Worm (Caenorhabditis elegans) whole organism, L4 larva: ENCODE measurements around the gene F08D12.12.
A peak's percentile ranks its signal among the peaks of the same experiment; 100 is the strongest.

ENCODE experiments used
- F26F4.8 ChIP-seq: fragments of 200-800 bp; sonication (Bioruptor generic); conservative IDR thresholded peaks from 2 replicates; pipeline ENCODE4 v1.3.6; 2022; ENCODE audit warnings: missing genetic modification characterization, missing compliant biosample characterization
- T26A8.4 ChIP-seq: fragments of 200-800 bp; sonication (Bioruptor generic); IDR thresholded peaks from 2 replicates; pipeline ENCODE4 v1.3.6; 2022; ENCODE audit warnings: missing genetic modification characterization, missing compliant biosample characterization
- Y48G9A.11 ChIP-seq: fragments of 200-800 bp; sonication (Bioruptor generic); IDR thresholded peaks from 2 replicates; pipeline ENCODE4 v1.3.6; 2022; ENCODE audit warnings: missing genetic modification reagents, missing genetic modification characterization, missing compliant biosample characterization
- Y5F2A.4 ChIP-seq: fragments of 200-800 bp; sonication (Bioruptor generic); optimal IDR thresholded peaks from 2 replicates; lab custom pipeline; 2018; ENCODE audit warnings: mild to moderate bottlenecking, missing genetic modification characterization, missing compliant biosample characterization
- Y75B8A.6 ChIP-seq: fragments of 200-800 bp; sonication (Bioruptor generic); IDR thresholded peaks from 2 replicates; pipeline ENCODE4 v1.3.6; 2022; ENCODE audit warnings: missing genetic modification reagents, missing genetic modification characterization, missing compliant biosample characterization
- ZK546.5 ChIP-seq, 2 experiments: sonication (generic microtip); optimal IDR thresholded peaks; 2 replicates each; lab custom pipeline; 2017; ENCODE audit warnings: missing biosample characterization in 2 of 2, missing genetic modification characterization in 2 of 2
- aha-1 ChIP-seq: fragments of 150-350 bp; peaks from one replicate; lab custom pipeline; 2014; ENCODE audit warnings: missing biosample characterization, missing genetic modification characterization
- ceh-28 ChIP-seq: fragments of 150-350 bp; optimal IDR thresholded peaks from 2 replicates; lab custom pipeline; 2014; ENCODE audit warnings: missing biosample characterization, missing genetic modification reagents, missing genetic modification characterization
- ceh-62 ChIP-seq: sonication (generic microtip); optimal IDR thresholded peaks from 2 replicates; lab custom pipeline; 2017; ENCODE audit warnings: missing biosample characterization, missing genetic modification characterization
- ctbp-1 ChIP-seq: fragments of 200-800 bp; sonication (Bioruptor generic); IDR thresholded peaks from 2 replicates; pipeline ENCODE4 v1.3.6; 2022; ENCODE audit warnings: missing genetic modification reagents, missing genetic modification characterization, missing compliant biosample characterization
- daf-8 ChIP-seq: fragments of 200-800 bp; sonication (Bioruptor generic); IDR thresholded peaks from 2 replicates; pipeline ENCODE4 v1.3.6; 2022; ENCODE audit warnings: missing genetic modification characterization, missing compliant biosample characterization
- egl-43 ChIP-seq: fragments of 200-800 bp; sonication (Bioruptor generic); IDR thresholded peaks from 2 replicates; pipeline ENCODE4 v1.3.6; 2022; ENCODE audit warnings: missing genetic modification reagents, missing genetic modification characterization, missing compliant biosample characterization
- hlh-11 ChIP-seq: fragments of 200-800 bp; sonication (Bioruptor generic); optimal IDR thresholded peaks from 2 replicates; lab custom pipeline; 2018; ENCODE audit warnings: mild to moderate bottlenecking, missing genetic modification characterization, missing compliant biosample characterization
- hmg-1.1 ChIP-seq: fragments of 200-800 bp; sonication (Bioruptor generic); IDR thresholded peaks from 2 replicates; pipeline ENCODE4 v1.3.6; 2022; ENCODE audit warnings: missing genetic modification reagents, missing genetic modification characterization, missing compliant biosample characterization
- lim-7 ChIP-seq: fragments of 200-800 bp; sonication (Bioruptor generic); IDR thresholded peaks from 2 replicates; pipeline ENCODE4 v1.3.6; 2022; ENCODE audit warnings: missing genetic modification characterization, missing compliant biosample characterization
- lir-3 ChIP-seq: sonication (generic microtip); optimal IDR thresholded peaks from 2 replicates; lab custom pipeline; 2016; ENCODE audit warnings: mild to moderate bottlenecking, missing genetic modification characterization, missing compliant biosample characterization
- mdl-1 ChIP-seq, 2 experiments: fragments of 150-350 bp in 1 of 2; sonication (generic microtip) in 1 of 2; optimal IDR thresholded peaks; 2 replicates each; lab custom pipeline; 2014 to 2017; ENCODE audit warnings: missing biosample characterization in 2 of 2, missing genetic modification characterization in 2 of 2
- mep-1 ChIP-seq: fragments of 150-350 bp; sonication (generic microtip); optimal IDR thresholded peaks from 3 replicates; lab custom pipeline; 2014; ENCODE audit warnings: missing biosample characterization, missing genetic modification characterization
- mxl-3 ChIP-seq: fragments of 200-800 bp; sonication (Bioruptor generic); optimal IDR thresholded peaks from 2 replicates; lab custom pipeline; 2018; ENCODE audit warnings: mild to moderate bottlenecking, missing genetic modification characterization, missing compliant biosample characterization
- nhr-11 ChIP-seq: fragments of 150-350 bp; optimal IDR thresholded peaks from 2 replicates; lab custom pipeline; 2014; ENCODE audit warnings: missing biosample characterization, missing genetic modification characterization
- nhr-28 ChIP-seq: fragments of 150-350 bp; optimal IDR thresholded peaks from 2 replicates; lab custom pipeline; 2014; ENCODE audit warnings: missing biosample characterization, missing genetic modification characterization
- nhr-41 ChIP-seq: fragments of 200-800 bp; sonication (Bioruptor generic); IDR thresholded peaks from 2 replicates; pipeline ENCODE4 v1.3.6; 2022; ENCODE audit warnings: missing genetic modification reagents, missing genetic modification characterization, missing compliant biosample characterization
- nhr-42 ChIP-seq: fragments of 200-800 bp; sonication (Bioruptor generic); IDR thresholded peaks from 2 replicates; pipeline ENCODE4 v1.3.6; 2022; ENCODE audit warnings: missing genetic modification characterization, missing compliant biosample characterization
- nhr-48 ChIP-seq: sonication (generic microtip); optimal IDR thresholded peaks from 2 replicates; lab custom pipeline; 2016; ENCODE audit warnings: mild to moderate bottlenecking, missing genetic modification characterization, missing compliant biosample characterization
- nhr-6 ChIP-seq: fragments of 150-350 bp; optimal IDR thresholded peaks from 2 replicates; lab custom pipeline; 2014; ENCODE audit warnings: missing biosample characterization, missing genetic modification characterization
- php-3 ChIP-seq: fragments of 200-800 bp; sonication (Bioruptor generic); IDR thresholded peaks from 2 replicates; pipeline ENCODE4 v1.3.6; 2022; ENCODE audit warnings: missing genetic modification reagents, missing genetic modification characterization, missing compliant biosample characterization
- sdz-12 ChIP-seq: fragments of 200-800 bp; sonication (Bioruptor generic); optimal IDR thresholded peaks from 2 replicates; lab custom pipeline; 2018; ENCODE audit warnings: mild to moderate bottlenecking, missing genetic modification characterization, missing compliant biosample characterization
- set-16 ChIP-seq: fragments of 200-800 bp; sonication (Bioruptor generic); IDR thresholded peaks from 2 replicates; pipeline ENCODE4 v1.3.6; 2022; ENCODE audit warnings: missing genetic modification reagents, missing genetic modification characterization, missing compliant biosample characterization
- spr-1 ChIP-seq: sonication (generic microtip); optimal IDR thresholded peaks from 2 replicates; lab custom pipeline; 2016; ENCODE audit warnings: mild to moderate bottlenecking, missing genetic modification characterization, missing compliant biosample characterization
- unc-130 ChIP-seq: sonication (generic microtip); optimal IDR thresholded peaks from 2 replicates; lab custom pipeline; 2016; ENCODE audit warnings: missing genetic modification reagents, missing genetic modification characterization, missing compliant biosample characterization
- unc-62 ChIP-seq, 3 experiments: fragments of 150-350 bp in 1 of 3; sonication (generic microtip); optimal IDR thresholded peaks in 2 of 3; peaks in 1 of 3; 1 replicate in 1 of 3; 2 replicates in 2 of 3; lab custom pipeline; 2014 to 2017; ENCODE audit warnings: missing biosample characterization in 3 of 3, missing genetic modification characterization in 3 of 3, missing genetic modification reagents in 3 of 3, missing genotype in 1 of 3
- ztf-11 ChIP-seq: fragments of 150-350 bp; optimal IDR thresholded peaks from 2 replicates; lab custom pipeline; 2014; ENCODE audit warnings: missing biosample characterization, missing genetic modification characterization

The F08D12.12 gene

ce11 chrII:2800550-2801233, 13.8 kb upstream of the F08D12.12 start, which contains the start of gene nhr-119 (continued):
- peak; percentile 93 for TF ChIP-seq hlh-11 (tag; lab: Kevin White, UChicago)
- no peak for TF ChIP-seq ceh-62 (tag; lab: Kevin White, UChicago)
- peak; percentile 59 for TF ChIP-seq mep-1 (tag; lab: Kevin White, UChicago)
- TF ChIP-seq nhr-48 (tag; lab: Kevin White, UChicago) = peak; percentile 93
- peak; percentile 89 for TF ChIP-seq mxl-3 (GFP tag; lab: Kevin White, UChicago)
- peak in 1 of 2 experiments; percentile 68 for TF ChIP-seq unc-62 (GFP tag; optimal IDR thresholded peaks at IDR 0.05 in 1 of 2; lab: Kevin White, UChicago)
- no peak for TF ChIP-seq unc-62 (tag; optimal IDR thresholded peaks at IDR 0.05; lab: Kevin White, UChicago)
- TF ChIP-seq hmg-1.1 (GFP tag; lab: Robert Waterston, UW) = peak; percentile 59
- TF ChIP-seq Y75B8A.6 (GFP tag; lab: Robert Waterston, UW) = no peak
- no peak for TF ChIP-seq nhr-41 (GFP tag; lab: Robert Waterston, UW)
- peak; percentile 66 for TF ChIP-seq php-3 (GFP tag; lab: Robert Waterston, UW)
- no peak for TF ChIP-seq daf-8 (GFP tag; lab: Robert Waterston, UW)
- TF ChIP-seq ZK546.5 (tag; optimal IDR thresholded peaks at IDR 0.05; lab: Kevin White, UChicago) = no peak
- TF ChIP-seq nhr-28 (tag; lab: Kevin White, UChicago) = peak; percentile 91
- no peak for TF ChIP-seq egl-43
- no peak for TF ChIP-seq unc-130 (GFP tag; lab: Kevin White, UChicago)
- TF ChIP-seq ztf-11 = no peak
- no peak for TF ChIP-seq sdz-12 (GFP tag; lab: Kevin White, UChicago)
- TF ChIP-seq nhr-42 (GFP tag; lab: Robert Waterston, UW) = no peak
- TF ChIP-seq Y48G9A.11 (GFP tag; lab: Robert Waterston, UW) = no peak
- TF ChIP-seq spr-1 (tag; lab: Kevin White, UChicago) = peak; percentile 56
- no peak for TF ChIP-seq F26F4.8 (GFP tag; lab: Robert Waterston, UW)

- TF ChIP-seq lir-3 (tag; lab: Kevin White, UChicago) (no peak), aha-1 (peak; percentile 79)
Observed at ce11 chrII:2797951-2798350, 11.1 kb upstream of the F08D12.12 start.

DNA sequence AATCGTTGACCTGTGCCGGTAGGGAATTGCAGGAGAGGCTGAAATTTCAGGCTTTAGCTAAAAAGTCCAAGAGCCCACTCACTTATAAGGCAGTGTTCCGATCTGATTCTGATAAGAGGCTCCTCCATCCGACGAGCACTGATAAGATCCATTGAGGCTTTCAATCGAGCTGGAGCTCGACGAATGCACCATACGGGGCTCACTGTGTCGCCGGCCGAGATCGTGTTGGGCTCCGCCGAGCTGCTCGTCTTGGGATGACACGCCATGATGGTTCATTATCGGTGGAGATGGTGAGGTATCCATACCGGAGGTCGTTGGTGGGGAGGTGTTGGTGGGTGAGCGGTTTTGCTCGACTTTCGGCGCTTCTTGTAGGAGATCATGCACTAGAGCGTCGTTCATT, 9.6 kb upstream of the F08D12.12 start:
- no peak for TF ChIP-seq nhr-11 (tag; lab: Kevin White, UChicago)
- TF ChIP-seq set-16 (GFP tag; lab: Robert Waterston, UW) = peak; percentile 48; the same call in 1 of the 2 replicates

- peak; percentile 75 for TF ChIP-seq ceh-28 (tag; lab: Kevin White, UChicago)
- peak in 1 of 2 experiments; percentile 51 for TF ChIP-seq unc-62 (GFP tag; optimal IDR thresholded peaks at IDR 0.05 in 1 of 2; lab: Kevin White, UChicago)
- TF ChIP-seq unc-62 (tag; optimal IDR thresholded peaks at IDR 0.05; lab: Kevin White, UChicago) = no peak
- TF ChIP-seq ctbp-1 (GFP tag; lab: Robert Waterston, UW) = no peak
- TF ChIP-seq, all 104 proteins: peak for 2
Observed at ce11 chrII:2795413-2795812, 8.5 kb upstream of the F08D12.12 start.

ce11 chrII:2791693-2792092, 4.8 kb upstream of the F08D12.12 start:
- peak; percentile 56 for TF ChIP-seq set-16 (GFP tag; lab: Robert Waterston, UW)
- TF ChIP-seq lim-7 (GFP tag; lab: Robert Waterston, UW) = no peak

ce11 chrII:2787849-2788248, 968 bp upstream of the F08D12.12 start:
- TF ChIP-seq T26A8.4 (GFP tag; lab: Robert Waterston, UW) (no peak), unc-130 (GFP tag; lab: Kevin White, UChicago) (no peak), unc-62 (GFP tag; optimal IDR thresholded peaks at IDR 0.05 in 1 of 2; lab: Kevin White, UChicago) (peak in 1 of 2 experiments; percentile 81), unc-62 (tag; optimal IDR thresholded peaks at IDR 0.05; lab: Kevin White, UChicago) (no peak), set-16 (GFP tag; lab: Robert Waterston, UW) (peak; percentile 76), nhr-6 (tag; lab: Kevin White, UChicago) (no peak), ctbp-1 (GFP tag; lab: Robert Waterston, UW) (no peak), Y5F2A.4 (GFP tag; lab: Kevin White, UChicago) (no peak), mdl-1 (tag; optimal IDR thresholded peaks at IDR 0.05; lab: Kevin White, UChicago) (no peak)
